Worm (Caenorhabditis elegans) whole organism, midembryonic: ENCODE data around the gene F42G2.5.

Source experiments
- T22C8.4 ChIP-seq: fragments of 200-800 bp; sonication (Bioruptor generic); IDR thresholded peaks from 2 replicates; pipeline ENCODE4 v1.3.6; 2022; ENCODE audit warnings: missing genetic modification characterization, missing compliant biosample characterization
- cog-1 ChIP-seq: sonication (generic microtip); optimal IDR thresholded peaks from 2 replicates; lab custom pipeline; 2016; ENCODE audit warnings: missing genetic modification characterization, missing compliant biosample characterization
- flt-1 ChIP-seq: fragments of 200-800 bp; sonication (Bioruptor generic); IDR thresholded peaks from 2 replicates; pipeline ENCODE4 v1.3.6; 2022; ENCODE audit warnings: missing genetic modification characterization, missing compliant biosample characterization
- klf-2 ChIP-seq: fragments of 200-800 bp; sonication (Bioruptor generic); conservative IDR thresholded peaks from 2 replicates; pipeline ENCODE4 v1.3.6; 2022; ENCODE audit warnings: missing genetic modification reagents, missing genetic modification characterization, missing compliant biosample characterization
- med-1 ChIP-seq: sonication (generic microtip); optimal IDR thresholded peaks from 2 replicates; lab custom pipeline; 2017; ENCODE audit warnings: missing genetic modification characterization, mild to moderate bottlenecking, missing compliant biosample characterization, antibody characterized with exemption, missing genetic modification reagents; ENCODE audit not compliant: insufficient read depth
- ref-1 ChIP-seq: fragments of 200-800 bp; sonication (Bioruptor generic); conservative IDR thresholded peaks from 2 replicates; pipeline ENCODE4 v1.3.6; 2022; ENCODE audit warnings: missing genetic modification reagents, missing genetic modification characterization, missing compliant biosample characterization
- tab-1 ChIP-seq: fragments of 200-800 bp; sonication (Bioruptor generic); IDR thresholded peaks from 2 replicates; pipeline ENCODE4 v1.3.6; 2022; ENCODE audit warnings: missing genetic modification characterization, missing compliant biosample characterization
- ztf-23 ChIP-seq: fragments of 200-800 bp; sonication (Bioruptor generic); IDR thresholded peaks from 2 replicates; pipeline ENCODE4 v1.3.6; 2022; ENCODE audit warnings: missing genetic modification reagents, missing genetic modification characterization, missing compliant biosample characterization
- ztf-29 ChIP-seq: fragments of 200-800 bp; sonication (Bioruptor generic); IDR thresholded peaks from 2 replicates; pipeline ENCODE4 v1.3.6; 2022; ENCODE audit warnings: missing genetic modification reagents, missing genetic modification characterization, missing compliant biosample characterization

Gene F42G2.5

ce11 chrII:2393821-2394220 is 24.0 kb downstream of the F42G2.5 start, which contains the start of gene F16G10.11:
TSS of gene F16G10.11 (minus strand) at chrII:2393921.
- TF ChIP-seq ztf-29 (GFP tag; lab: Robert Waterston, UW): no peak
- TF ChIP-seq klf-2 (GFP tag; lab: Robert Waterston, UW): no peak
- no peak for TF ChIP-seq tab-1 (GFP tag; lab: Robert Waterston, UW)
- no peak for TF ChIP-seq cog-1
- no peak for TF ChIP-seq ztf-23 (GFP tag; lab: Robert Waterston, UW)
- TF ChIP-seq ref-1 (GFP tag; lab: Robert Waterston, UW): no peak
- no peak for TF ChIP-seq flt-1 (GFP tag; lab: Robert Waterston, UW)
- TF ChIP-seq T22C8.4 (GFP tag; lab: Robert Waterston, UW): no peak

DNA sequence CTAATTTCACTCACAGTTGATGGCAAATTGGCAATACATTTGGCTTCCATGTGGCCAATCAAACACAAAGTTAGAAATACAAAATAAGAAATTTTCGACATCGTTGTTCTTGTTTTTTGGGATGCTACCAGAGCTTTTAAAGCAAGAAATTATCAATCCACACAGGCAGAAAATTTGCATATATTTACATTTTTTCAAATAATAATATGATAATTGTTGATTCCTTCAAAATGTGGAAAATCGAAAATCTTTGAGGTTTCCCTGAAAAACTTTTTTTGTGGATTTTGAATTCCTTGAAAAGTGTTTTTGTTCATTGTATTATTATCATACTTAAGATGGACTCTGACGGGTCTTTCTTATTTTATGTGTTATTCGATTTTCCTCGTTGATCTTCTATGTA is 26.9 kb downstream of the F42G2.5 start, which contains the start of gene F16G10.10:
TSS of gene F16G10.10 (minus strand) at position 101 of the 400 bp plus-strand sequence.
- no peak for TF ChIP-seq ztf-23 (GFP tag; lab: Robert Waterston, UW)
- TF ChIP-seq cog-1: no peak
- no peak for TF ChIP-seq med-1 (GFP tag; lab: Kevin White, UChicago)
- no peak for TF ChIP-seq flt-1 (GFP tag; lab: Robert Waterston, UW)
- no peak for TF ChIP-seq tab-1 (GFP tag; lab: Robert Waterston, UW)
- no peak for TF ChIP-seq ztf-29 (GFP tag; lab: Robert Waterston, UW)

ce11 chrII:2385495-2385894 is 32.3 kb downstream of the F42G2.5 start, which contains the start of gene F16G10.9:
TSS of gene F16G10.9 (minus strand) at chrII:2385595.
- TF ChIP-seq ztf-23 (GFP tag; lab: Robert Waterston, UW): no peak
- no peak for TF ChIP-seq med-1 (GFP tag; lab: Kevin White, UChicago)
- no peak for TF ChIP-seq flt-1 (GFP tag; lab: Robert Waterston, UW)
- no peak for TF ChIP-seq klf-2 (GFP tag; lab: Robert Waterston, UW)
- no peak for TF ChIP-seq cog-1
- TF ChIP-seq T22C8.4 (GFP tag; lab: Robert Waterston, UW): no peak
- TF ChIP-seq ztf-29 (GFP tag; lab: Robert Waterston, UW): no peak
- no peak for TF ChIP-seq ref-1 (GFP tag; lab: Robert Waterston, UW)
- no peak for TF ChIP-seq tab-1 (GFP tag; lab: Robert Waterston, UW)

DNA sequence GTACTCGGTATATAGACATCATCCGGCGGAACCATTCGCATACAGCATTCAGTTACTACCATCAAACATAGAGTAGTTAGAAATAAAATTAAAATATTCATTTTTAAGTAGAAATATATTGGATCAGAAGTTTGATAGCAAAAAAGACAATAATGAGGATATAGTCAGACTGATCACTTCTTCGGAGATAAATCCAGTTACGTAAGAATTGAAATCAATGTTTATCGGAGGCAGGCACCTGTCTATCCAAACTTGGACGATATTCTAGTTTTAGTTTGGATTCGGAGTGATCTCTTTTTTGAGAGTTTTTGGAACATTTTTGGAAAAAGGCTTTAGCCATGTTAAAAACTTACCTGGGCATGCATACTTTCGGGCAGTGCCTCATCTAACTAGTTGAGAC is 34.5 kb downstream of the F42G2.5 start, which contains the start of gene F16G10.8:
TSS of gene F16G10.8 (minus strand) at position 101 of the 400 bp plus-strand sequence.
- TF ChIP-seq med-1 (GFP tag; lab: Kevin White, UChicago): no peak
- TF ChIP-seq tab-1 (GFP tag; lab: Robert Waterston, UW): no peak
- TF ChIP-seq ref-1 (GFP tag; lab: Robert Waterston, UW): no peak
- no peak for TF ChIP-seq ztf-29 (GFP tag; lab: Robert Waterston, UW)
- TF ChIP-seq flt-1 (GFP tag; lab: Robert Waterston, UW): no peak
- no peak for TF ChIP-seq klf-2 (GFP tag; lab: Robert Waterston, UW)
- no peak for TF ChIP-seq ztf-23 (GFP tag; lab: Robert Waterston, UW)
- TF ChIP-seq T22C8.4 (GFP tag; lab: Robert Waterston, UW): no peak
- no peak for TF ChIP-seq cog-1

DNA sequence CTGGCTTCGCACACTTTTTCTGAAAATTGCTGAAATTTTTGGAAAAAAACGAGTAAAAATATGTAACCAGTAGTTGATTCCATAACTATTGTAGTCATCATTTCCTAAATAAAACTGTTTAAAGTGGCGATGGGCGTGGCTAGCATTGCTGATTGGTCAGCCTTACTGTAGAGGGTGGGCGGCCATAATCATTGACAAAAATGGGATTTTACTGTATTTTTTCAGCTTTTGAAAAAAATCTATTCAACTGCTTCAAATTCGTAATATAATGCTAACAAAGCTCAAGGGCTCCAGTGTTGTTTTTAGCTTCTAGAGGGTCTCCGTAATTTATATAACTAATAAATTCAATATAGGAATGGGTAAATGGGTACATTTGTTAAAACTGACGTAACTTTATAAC is 37.6 kb downstream of the F42G2.5 start, which contains the start of gene F16G10.7:
TSS of gene F16G10.7 (minus strand) at position 101 of the 400 bp plus-strand sequence.
- TF ChIP-seq ztf-29 (GFP tag; lab: Robert Waterston, UW) (no peak), tab-1 (GFP tag; lab: Robert Waterston, UW) (no peak), klf-2 (GFP tag; lab: Robert Waterston, UW) (no peak), T22C8.4 (GFP tag; lab: Robert Waterston, UW) (no peak), ref-1 (GFP tag; lab: Robert Waterston, UW) (no peak), cog-1 (no peak)

ce11 chrII:2379673-2380072 is 38.1 kb downstream of the F42G2.5 start:
- TF ChIP-seq klf-2 (GFP tag; lab: Robert Waterston, UW) (no peak), T22C8.4 (GFP tag; lab: Robert Waterston, UW) (no peak)

DNA sequence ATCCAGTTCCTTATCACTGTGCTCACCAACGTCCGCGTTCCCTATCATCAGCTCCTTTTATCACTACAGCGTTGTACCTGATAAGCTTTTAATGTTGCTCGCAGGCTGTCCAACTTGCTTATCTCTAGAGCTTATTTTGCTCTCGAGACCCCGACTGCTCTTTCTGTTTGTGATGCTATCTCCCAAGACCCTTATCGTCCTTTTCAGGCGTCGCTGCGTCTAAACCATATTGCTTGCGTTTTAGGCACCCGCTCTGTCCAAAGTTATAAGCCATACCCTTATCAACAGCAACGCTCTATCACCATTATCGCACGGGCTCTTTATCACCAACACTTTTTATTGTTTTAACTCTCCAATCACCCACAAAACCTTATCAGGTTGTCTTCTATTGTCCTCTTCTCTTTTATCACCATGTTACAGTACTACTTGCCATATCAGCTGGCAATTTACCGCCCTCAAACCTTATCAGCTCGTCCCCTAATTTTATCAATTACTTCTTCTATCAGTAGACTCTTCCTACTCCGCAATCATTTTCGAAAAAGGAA is 39.3 kb downstream of the F42G2.5 start:
- no peak for TF ChIP-seq ref-1 (GFP tag; lab: Robert Waterston, UW)
- no peak for TF ChIP-seq med-1 (GFP tag; lab: Kevin White, UChicago)
- TF ChIP-seq ztf-29 (GFP tag; lab: Robert Waterston, UW): no peak
- no peak for TF ChIP-seq klf-2 (GFP tag; lab: Robert Waterston, UW)
- TF ChIP-seq cog-1: no peak
- no peak for TF ChIP-seq tab-1 (GFP tag; lab: Robert Waterston, UW)
- TF ChIP-seq T22C8.4 (GFP tag; lab: Robert Waterston, UW): no peak
- no peak for TF ChIP-seq flt-1 (GFP tag; lab: Robert Waterston, UW)
- TF ChIP-seq ztf-23 (GFP tag; lab: Robert Waterston, UW): no peak

ce11 chrII:2377751-2378150 is 40.0 kb downstream of the F42G2.5 start, which contains the start of gene F16G10.6:
TSS of gene F16G10.6 (minus strand) at chrII:2377851.
- TF ChIP-seq ztf-23 (GFP tag; lab: Robert Waterston, UW) (no peak), med-1 (GFP tag; lab: Kevin White, UChicago) (no peak), tab-1 (GFP tag; lab: Robert Waterston, UW) (no peak), klf-2 (GFP tag; lab: Robert Waterston, UW) (no peak), ref-1 (GFP tag; lab: Robert Waterston, UW) (no peak), flt-1 (GFP tag; lab: Robert Waterston, UW) (no peak), cog-1 (no peak), T22C8.4 (GFP tag; lab: Robert Waterston, UW) (no peak), ztf-29 (GFP tag; lab: Robert Waterston, UW) (no peak)

DNA sequence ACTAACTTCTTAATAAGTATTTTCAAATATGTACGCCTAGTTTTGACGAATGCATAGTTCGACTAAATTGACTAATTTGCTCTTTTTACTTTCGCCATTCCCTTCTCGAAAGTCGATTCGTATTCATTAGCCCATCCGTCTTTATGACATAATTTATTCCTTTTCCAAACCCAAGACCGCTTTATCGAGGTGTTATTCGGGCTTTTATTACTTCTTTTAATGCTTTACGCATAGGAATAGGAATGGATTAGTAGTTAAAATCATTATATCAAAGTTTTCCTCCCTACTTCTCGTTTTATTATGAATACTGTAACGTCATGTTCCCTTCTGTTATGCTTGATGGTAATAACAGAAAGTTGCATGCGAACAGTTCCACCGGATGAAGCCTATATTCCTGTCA is 42.8 kb downstream of the F42G2.5 start, which contains the start of gene F16G10.2:
TSS of gene F16G10.2 (plus strand) at position 301 of the 400 bp plus-strand sequence.
- TF ChIP-seq ztf-23 (GFP tag; lab: Robert Waterston, UW): no peak
- no peak for TF ChIP-seq ref-1 (GFP tag; lab: Robert Waterston, UW)
- no peak for TF ChIP-seq flt-1 (GFP tag; lab: Robert Waterston, UW)
- TF ChIP-seq T22C8.4 (GFP tag; lab: Robert Waterston, UW): no peak
- TF ChIP-seq klf-2 (GFP tag; lab: Robert Waterston, UW): no peak
- no peak for TF ChIP-seq ztf-29 (GFP tag; lab: Robert Waterston, UW)
- TF ChIP-seq med-1 (GFP tag; lab: Kevin White, UChicago): no peak
- no peak for TF ChIP-seq cog-1
- TF ChIP-seq tab-1 (GFP tag; lab: Robert Waterston, UW): no peak
